Worm (Caenorhabditis elegans) whole organism, late embryonic: Measurements from ENCODE around the gene C06C3.7.

Experiments
- K02D7.2 ChIP-seq: sonication (generic microtip); optimal IDR thresholded peaks from 2 replicates; lab custom pipeline; 2017; ENCODE audit warnings: mild to moderate bottlenecking, missing genetic modification characterization, missing compliant biosample characterization
- pqm-1 ChIP-seq: sonication (generic microtip); optimal IDR thresholded peaks from 2 replicates; lab custom pipeline; 2016; ENCODE audit warnings: missing genetic modification characterization, missing compliant biosample characterization
- ttx-3 ChIP-seq: sonication (generic microtip); optimal IDR thresholded peaks from 2 replicates; lab custom pipeline; 2016; ENCODE audit warnings: missing genetic modification reagents, missing genetic modification characterization, missing compliant biosample characterization

DNA sequence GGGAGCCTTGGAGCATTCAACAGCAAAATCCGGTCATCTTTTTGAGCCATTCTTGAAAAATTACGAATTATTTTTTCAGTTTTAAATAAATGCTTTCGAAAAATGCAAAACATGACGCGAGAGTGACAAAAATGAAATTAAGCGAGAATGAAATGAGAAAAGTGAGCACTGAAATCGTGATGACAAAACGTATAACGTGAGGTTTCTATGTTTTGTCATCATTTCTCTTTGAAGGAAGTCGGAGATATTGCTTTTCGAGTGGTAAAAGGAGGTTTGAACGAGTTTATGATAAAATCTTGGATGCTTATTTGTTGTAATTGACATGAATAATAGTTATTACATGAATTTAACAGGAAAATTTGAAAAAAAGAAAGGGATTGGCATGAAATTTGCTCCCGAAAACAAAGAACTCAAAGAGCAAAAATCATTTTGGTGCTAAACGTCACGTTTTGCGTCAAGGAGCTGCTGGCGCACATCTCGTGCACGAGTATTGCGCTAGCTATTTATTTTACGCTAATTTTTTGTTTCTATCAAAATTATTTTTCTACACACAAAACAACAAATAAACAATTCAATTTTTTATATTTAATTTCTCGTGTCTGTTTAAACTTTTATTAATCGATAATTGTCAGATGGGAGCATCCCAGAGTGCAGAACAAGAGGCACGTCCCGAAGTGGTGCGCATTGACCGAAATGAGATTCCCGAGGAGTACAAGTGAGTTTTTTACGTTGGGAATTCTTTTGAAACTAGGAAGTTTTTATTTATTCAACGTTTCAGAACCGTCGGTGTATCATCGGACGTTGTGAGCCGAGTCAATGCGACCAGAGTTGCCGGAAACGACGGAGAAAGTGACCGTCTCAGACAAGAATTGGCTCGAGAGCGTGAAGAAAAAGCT is 31.3 kb downstream of the C06C3.7 start, which contains the start of the genes gss-1 and chch-3:
- TF ChIP-seq K02D7.2 (tag; lab: Kevin White, UChicago) (no peak), pqm-1 (no peak), ttx-3 (no peak)
